Fruit fly (Drosophila melanogaster) whole organism, embryonic: ENCODE measurements around the gene MTF-1.

Experiments
- BEAF-32 ChIP-seq: fragments of 200-800 bp; sonication (Bioruptor generic); optimal IDR thresholded peaks from 3 replicates; lab custom pipeline; 2017; ENCODE audit warnings: missing biosample characterization, missing genetic modification characterization, mild to moderate bottlenecking, moderate library complexity, missing genetic modification reagents
- Bteb2 ChIP-seq: fragments of 200-800 bp; sonication (Bioruptor generic); optimal IDR thresholded peaks from 2 replicates; lab custom pipeline; 2016; ENCODE audit warnings: missing biosample characterization, missing genetic modification characterization
- CG10147 ChIP-seq: fragments of 200-800 bp; sonication (Bioruptor generic); optimal IDR thresholded peaks from 2 replicates; lab custom pipeline; 2019; ENCODE audit warnings: missing biosample characterization, mild to moderate bottlenecking, missing genetic modification characterization, moderate library complexity
- CG10274 ChIP-seq: fragments of 200-800 bp; sonication (Bioruptor generic); optimal IDR thresholded peaks from 3 replicates; lab custom pipeline; 2017; ENCODE audit warnings: missing biosample characterization, mild to moderate bottlenecking, missing genetic modification characterization
- CG11696 ChIP-seq: fragments of 200-800 bp; sonication (Bioruptor generic); IDR thresholded peaks from 2 replicates; pipeline ENCODE4 v1.3.6; 2022; ENCODE audit warnings: missing biosample characterization, missing genetic modification characterization
- CG14965 ChIP-seq: fragments of 200-800 bp; sonication (Bioruptor generic); optimal IDR thresholded peaks from 2 replicates; lab custom pipeline; 2016; ENCODE audit warnings: missing biosample characterization, missing genetic modification characterization, borderline replicate concordance
- CG17568 ChIP-seq: fragments of 200-800 bp; sonication (Bioruptor generic); optimal IDR thresholded peaks from 2 replicates; lab custom pipeline; 2018; ENCODE audit warnings: missing biosample characterization, mild to moderate bottlenecking, missing genetic modification characterization, moderate library complexity
- CG1832 ChIP-seq: fragments of 200-800 bp; sonication (Bioruptor generic); optimal IDR thresholded peaks from 2 replicates; lab custom pipeline; 2017; ENCODE audit warnings: missing biosample characterization, mild to moderate bottlenecking, missing genetic modification characterization, inconsistent platforms
- CG2129 ChIP-seq: fragments of 200-800 bp; sonication (Bioruptor generic); IDR thresholded peaks from 2 replicates; pipeline ENCODE4 v1.3.6; 2022; ENCODE audit warnings: missing biosample characterization, missing genetic modification characterization; ENCODE audit not compliant: partially characterized antibody
- CG2678 ChIP-seq: fragments of 200-800 bp; sonication (Bioruptor generic); optimal IDR thresholded peaks from 3 replicates; lab custom pipeline; 2019; ENCODE audit warnings: missing biosample characterization, mild to moderate bottlenecking, missing genetic modification characterization, moderate library complexity
- CG2875 ChIP-seq: fragments of 200-800 bp; sonication (Bioruptor generic); optimal IDR thresholded peaks from 2 replicates; lab custom pipeline; 2017; ENCODE audit warnings: missing biosample characterization, mild to moderate bottlenecking, missing genetic modification characterization, missing genetic modification reagents
- CG2889 ChIP-seq: fragments of 200-800 bp; sonication (Bioruptor generic); IDR thresholded peaks from 3 replicates; pipeline ENCODE4 v1.3.6; 2022; ENCODE audit warnings: missing biosample characterization, missing genetic modification characterization
- CG30020 ChIP-seq: fragments of 200-800 bp; optimal IDR thresholded peaks from 2 replicates; lab custom pipeline; 2019; ENCODE audit warnings: missing biosample characterization, mild to moderate bottlenecking, missing genetic modification characterization, moderate library complexity
- CG34224 ChIP-seq: fragments of 200-800 bp; sonication (Bioruptor generic); IDR thresholded peaks from 3 replicates; pipeline ENCODE4 v1.3.6; 2022; ENCODE audit warnings: missing biosample characterization, missing genetic modification characterization; ENCODE audit not compliant: partially characterized antibody
- CG3838 ChIP-seq: fragments of 200-800 bp; sonication (Bioruptor generic); optimal IDR thresholded peaks from 3 replicates; lab custom pipeline; 2016; ENCODE audit warnings: missing biosample characterization, missing genetic modification characterization
- CG6791 ChIP-seq: fragments of 200-800 bp; sonication (Bioruptor generic); IDR thresholded peaks from 3 replicates; pipeline ENCODE4 v1.3.6; 2022; ENCODE audit warnings: missing biosample characterization, missing genetic modification characterization; ENCODE audit not compliant: partially characterized antibody
- CG7987 ChIP-seq: fragments of 200-800 bp; sonication (Bioruptor generic); optimal IDR thresholded peaks from 2 replicates; lab custom pipeline; 2018; ENCODE audit warnings: missing biosample characterization, mild to moderate bottlenecking, missing genetic modification characterization, moderate library complexity
- CG8359 ChIP-seq: fragments of 200-800 bp; sonication (Bioruptor generic); optimal IDR thresholded peaks from 2 replicates; lab custom pipeline; 2017; ENCODE audit warnings: missing biosample characterization, mild to moderate bottlenecking, missing genetic modification characterization, borderline replicate concordance
- CG8944 ChIP-seq: fragments of 200-800 bp; sonication (Bioruptor generic); optimal IDR thresholded peaks from 3 replicates; lab custom pipeline; 2016; ENCODE audit warnings: missing biosample characterization, missing genetic modification characterization
- CG9215 ChIP-seq: fragments of 200-800 bp; sonication (Bioruptor generic); IDR thresholded peaks from 2 replicates; pipeline ENCODE4 v1.3.6; 2022; ENCODE audit warnings: missing biosample characterization, missing genetic modification characterization
- Ets65A ChIP-seq: fragments of 200-800 bp; sonication (Bioruptor generic); peaks from one replicate; lab custom pipeline; 2016; ENCODE audit warnings: missing biosample characterization, missing genetic modification characterization
- GATAe ChIP-seq: fragments of 200-800 bp; sonication (Bioruptor generic); conservative IDR thresholded peaks from 2 replicates; pipeline ENCODE4 v1.3.6; 2022; ENCODE audit warnings: missing biosample characterization, missing genetic modification characterization
- Gug ChIP-seq: fragments of 200-800 bp; sonication (Bioruptor generic); IDR thresholded peaks from 4 replicates; pipeline ENCODE4 v1.3.6; 2022; ENCODE audit warnings: missing biosample characterization, missing genetic modification characterization
- Six4 ChIP-seq: fragments of 200-800 bp; sonication (Bioruptor generic); optimal IDR thresholded peaks from 2 replicates; lab custom pipeline; 2016; ENCODE audit warnings: missing biosample characterization, missing genetic modification characterization
- Xbp1 ChIP-seq: fragments of 200-800 bp; sonication (Bioruptor generic); optimal IDR thresholded peaks from 3 replicates; lab custom pipeline; 2016; ENCODE audit warnings: missing biosample characterization, mild to moderate bottlenecking, missing genetic modification characterization
- Xrp1 ChIP-seq: fragments of 200-800 bp; sonication (Bioruptor generic); IDR thresholded peaks from 2 replicates; pipeline ENCODE4 v1.3.6; 2022; ENCODE audit warnings: missing biosample characterization, missing genetic modification characterization
- cato ChIP-seq: fragments of 200-800 bp; sonication (Bioruptor generic); optimal IDR thresholded peaks from 2 replicates; lab custom pipeline; 2016; ENCODE audit warnings: missing biosample characterization, missing genetic modification characterization, borderline replicate concordance
- caup ChIP-seq: fragments of 200-800 bp; sonication (Bioruptor generic); optimal IDR thresholded peaks from 3 replicates; lab custom pipeline; 2017; ENCODE audit warnings: missing biosample characterization, mild to moderate bottlenecking, missing genetic modification characterization, moderate library complexity; ENCODE audit not compliant: severe bottlenecking
- cg ChIP-seq: fragments of 200-800 bp; sonication (Bioruptor generic); optimal IDR thresholded peaks from 3 replicates; lab custom pipeline; 2019; ENCODE audit warnings: missing biosample characterization, mild to moderate bottlenecking, missing genetic modification characterization, moderate library complexity
- corto ChIP-seq: fragments of 200-800 bp; sonication (Bioruptor generic); optimal IDR thresholded peaks from 2 replicates; lab custom pipeline; 2016; ENCODE audit warnings: missing biosample characterization, mild to moderate bottlenecking, missing genetic modification characterization, moderate library complexity
- cwo ChIP-seq: fragments of 200-800 bp; sonication (Bioruptor generic); optimal IDR thresholded peaks from 3 replicates; lab custom pipeline; 2017; ENCODE audit warnings: missing biosample characterization, missing genetic modification characterization, mild to moderate bottlenecking, moderate library complexity, missing genetic modification reagents
- disco-r ChIP-seq: fragments of 200-800 bp; sonication (Bioruptor generic); optimal IDR thresholded peaks from 2 replicates; lab custom pipeline; 2016; ENCODE audit warnings: missing biosample characterization, missing genetic modification characterization
- dmrt99B ChIP-seq: fragments of 200-800 bp; sonication (Bioruptor generic); optimal IDR thresholded peaks from 2 replicates; lab custom pipeline; 2018; ENCODE audit warnings: missing biosample characterization, mild to moderate bottlenecking, missing genetic modification characterization, moderate library complexity
- ems ChIP-seq: fragments of 200-800 bp; sonication (Bioruptor generic); optimal IDR thresholded peaks from 3 replicates; lab custom pipeline; 2016; ENCODE audit warnings: missing biosample characterization, missing genetic modification characterization
- eyg ChIP-seq: fragments of 200-800 bp; sonication (Bioruptor generic); optimal IDR thresholded peaks from 3 replicates; lab custom pipeline; 2016; ENCODE audit warnings: missing biosample characterization, missing genetic modification characterization
- fu2 ChIP-seq: fragments of 200-800 bp; sonication (Bioruptor generic); optimal IDR thresholded peaks from 2 replicates; lab custom pipeline; 2016; ENCODE audit warnings: missing biosample characterization, missing genetic modification characterization
- hb ChIP-seq: fragments of 200-800 bp; sonication (Bioruptor generic); IDR thresholded peaks from 3 replicates; pipeline ENCODE4 v1.3.6; 2022; ENCODE audit warnings: missing biosample characterization, missing genetic modification characterization; ENCODE audit not compliant: partially characterized antibody
- inv ChIP-seq: fragments of 200-800 bp; sonication (Bioruptor generic); IDR thresholded peaks from 2 replicates; pipeline ENCODE4 v1.3.6; 2022; ENCODE audit warnings: missing biosample characterization, missing genetic modification characterization; ENCODE audit not compliant: partially characterized antibody
- luna ChIP-seq: fragments of 200-800 bp; sonication (Bioruptor generic); optimal IDR thresholded peaks from 2 replicates; lab custom pipeline; 2016; ENCODE audit warnings: missing biosample characterization, missing genetic modification characterization
- maf-S ChIP-seq: fragments of 200-800 bp; sonication (Bioruptor generic); optimal IDR thresholded peaks from 2 replicates; lab custom pipeline; 2016; ENCODE audit warnings: missing biosample characterization, missing genetic modification characterization
- odd ChIP-seq: fragments of 200-800 bp; sonication (Bioruptor generic); optimal IDR thresholded peaks from 2 replicates; lab custom pipeline; 2017; ENCODE audit warnings: missing biosample characterization, mild to moderate bottlenecking, missing genetic modification characterization
- pfk ChIP-seq: fragments of 200-800 bp; sonication (Bioruptor generic); optimal IDR thresholded peaks from 2 replicates; lab custom pipeline; 2018; ENCODE audit warnings: missing biosample characterization, mild to moderate bottlenecking, missing genetic modification characterization, moderate library complexity
- ranshi ChIP-seq: fragments of 200-800 bp; sonication (Bioruptor generic); IDR thresholded peaks from 2 replicates; pipeline ENCODE4 v1.3.6; 2022; ENCODE audit warnings: missing biosample characterization, missing genetic modification characterization
- sc ChIP-seq, 3 experiments: fragments of >200 bp in 2 of 3; fragments of 200-800 bp in 1 of 3; sonication (Bioruptor generic) in 1 of 3; optimal IDR thresholded peaks; 2 replicates in 2 of 3; 3 replicates in 1 of 3; lab custom pipeline; 2017; ENCODE audit warnings: mild to moderate bottlenecking in 1 of 3, missing biosample characterization in 1 of 3, missing genetic modification characterization in 1 of 3, missing genetic modification reagents in 1 of 3
- sim ChIP-seq: fragments of 200-800 bp; sonication (Bioruptor generic); IDR thresholded peaks from 2 replicates; pipeline ENCODE4 v1.3.6; 2022; ENCODE audit warnings: missing biosample characterization, missing genetic modification characterization
- tgo ChIP-seq: fragments of 200-800 bp; sonication (Bioruptor generic); IDR thresholded peaks from 3 replicates; pipeline ENCODE4 v1.3.6; 2022; ENCODE audit warnings: missing biosample characterization, missing genetic modification characterization
- unc-4 ChIP-seq: fragments of 200-800 bp; sonication (Bioruptor generic); IDR thresholded peaks from 2 replicates; pipeline ENCODE4 v1.3.6; 2022; ENCODE audit warnings: missing biosample characterization, missing genetic modification characterization; ENCODE audit not compliant: partially characterized antibody
- zfh2 ChIP-seq: fragments of 200-800 bp; sonication (Bioruptor generic); optimal IDR thresholded peaks from 2 replicates; lab custom pipeline; 2016; ENCODE audit warnings: missing biosample characterization, missing genetic modification characterization

Gene MTF-1

DNA sequence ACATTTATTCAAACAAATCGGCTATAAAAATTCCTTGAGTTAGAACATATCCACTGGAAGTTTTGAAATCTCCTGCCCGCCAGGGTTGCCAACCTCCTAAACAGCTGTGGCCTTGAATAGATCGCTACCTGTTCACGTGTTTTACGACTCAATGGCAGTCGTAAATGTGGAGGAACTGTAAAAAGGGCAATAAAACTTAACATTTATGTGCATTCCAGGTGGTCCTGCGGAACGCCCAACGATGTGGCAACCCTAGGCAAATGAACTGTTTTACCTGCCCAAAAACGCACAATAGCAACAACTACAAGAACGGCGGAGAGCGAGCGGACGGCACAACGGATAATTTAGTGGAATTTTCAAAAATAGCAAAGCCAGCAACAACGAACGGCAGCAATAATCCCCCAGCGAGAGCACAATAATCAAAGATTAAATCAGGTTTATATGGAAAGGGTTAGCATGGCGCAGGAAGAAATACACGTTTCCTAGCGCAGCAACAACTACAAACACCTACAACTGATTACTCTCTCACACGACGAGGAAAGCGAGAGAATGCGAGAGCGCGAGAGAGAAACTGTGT is 31.6 kb downstream of the MTF-1 start (continued):
- TF ChIP-seq Ets65A (GFP tag; lab: Kevin White, UChicago) (no peak), GATAe (no peak), CG17568 (GFP tag; lab: Kevin White, UChicago) (peak; percentile 7), inv (GFP tag; lab: Robert Waterston, UW) (no peak), hb (GFP tag; lab: Robert Waterston, UW) (no peak), Six4 (no peak), CG2129 (GFP tag; lab: Robert Waterston, UW) (no peak), sim (no peak), caup (no peak), disco-r (no peak), eyg (GFP tag; lab: Kevin White, UChicago) (no peak), BEAF-32 (no peak), CG8944 (no peak), CG9215 (GFP tag; lab: Robert Waterston, UW) (no peak; the same call in 1 of the 2 replicates), CG1832 (GFP tag; lab: Kevin White, UChicago) (no peak), CG10147 (GFP tag; lab: Kevin White, UChicago) (no peak), zfh2 (GFP tag; lab: Kevin White, UChicago) (peak; percentile 19), maf-S (no peak), fu2 (GFP tag; lab: Kevin White, UChicago) (no peak), Xbp1 (GFP tag; lab: Kevin White, UChicago) (peak; percentile 23), corto (GFP tag; lab: Kevin White, UChicago) (no peak), unc-4 (GFP tag; lab: Robert Waterston, UW) (no peak), tgo (GFP tag; lab: Robert Waterston, UW) (peak; percentile 21; the same call in 1 of the 3 replicates), ems (GFP tag; lab: Kevin White, UChicago) (peak; percentile 17), CG7987 (peak; percentile 16), CG8359 (GFP tag; lab: Kevin White, UChicago) (no peak), CG3838 (GFP tag; lab: Kevin White, UChicago) (no peak), Xrp1 (GFP tag; lab: Robert Waterston, UW) (peak; percentile 57; the same call in 1 of the 2 replicates), cg (no peak), CG6791 (GFP tag; lab: Robert Waterston, UW) (peak; percentile 46; the same call in 1 of the 3 replicates), CG2875 (GFP tag; lab: Kevin White, UChicago) (no peak), dmrt99B (tag; lab: Kevin White, UChicago) (no peak), Gug (GFP tag; lab: Robert Waterston, UW) (peak; percentile 43; the same call in 1 of the 4 replicates), CG10274 (peak; percentile 23), sc (optimal IDR thresholded peaks at IDR 0.05; lab: Kevin White, UChicago) (no peak), sc (GFP tag; optimal IDR thresholded peaks at IDR 0.05; lab: Kevin White, UChicago) (no peak), CG34224 (GFP tag; lab: Robert Waterston, UW) (0 out of 3 replicates have a peak, but pooled peaks have one; percentile 26), cato (GFP tag; lab: Kevin White, UChicago) (no peak), odd (GFP tag; lab: Kevin White, UChicago) (no peak), cwo (no peak), CG11696 (GFP tag; lab: Robert Waterston, UW) (no peak), CG14965 (GFP tag; lab: Kevin White, UChicago) (no peak), Bteb2 (GFP tag; lab: Kevin White, UChicago) (no peak), pfk (GFP tag; lab: Kevin White, UChicago) (no peak), CG2889 (GFP tag; lab: Robert Waterston, UW) (peak; percentile 45; the same call in 1 of the 3 replicates), CG30020 (tag; lab: Kevin White, UChicago) (no peak), luna (GFP tag; lab: Kevin White, UChicago) (no peak), ranshi (GFP tag; lab: Robert Waterston, UW) (peak; percentile 35; the same call in 1 of the 2 replicates), CG2678 (tag; lab: Kevin White, UChicago) (no peak)
